Worm (Caenorhabditis elegans) whole organism, mixed stage, embryonic: ENCODE data around the gene tbc-7.

Source experiments
- M03D4.4 ChIP-seq: sonication (generic microtip); optimal IDR thresholded peaks from 2 replicates; lab custom pipeline; 2017; ENCODE audit warnings: mild to moderate bottlenecking, missing genetic modification characterization, missing compliant biosample characterization
- bed-3 ChIP-seq: fragments of 200-800 bp; sonication (Bioruptor generic); optimal IDR thresholded peaks from 3 replicates; lab custom pipeline; 2018; ENCODE audit warnings: mild to moderate bottlenecking, missing genetic modification characterization, moderate library complexity, missing compliant biosample characterization
- elt-1 ChIP-seq: sonication (generic microtip); optimal IDR thresholded peaks from 2 replicates; lab custom pipeline; 2017; ENCODE audit warnings: missing genetic modification characterization, mild to moderate bottlenecking, missing compliant biosample characterization, antibody characterized with exemption, moderate library complexity, borderline replicate concordance; ENCODE audit not compliant: insufficient read depth
- flh-1 ChIP-seq: fragments of 200-800 bp; sonication (Bioruptor generic); optimal IDR thresholded peaks from 2 replicates; lab custom pipeline; 2018; ENCODE audit warnings: mild to moderate bottlenecking, missing genetic modification characterization, moderate library complexity, missing compliant biosample characterization
- lsy-2 ChIP-seq: fragments of 150-350 bp; optimal IDR thresholded peaks from 2 replicates; lab custom pipeline; 2014; ENCODE audit warnings: missing biosample characterization, missing genetic modification characterization
- nhr-28 ChIP-seq: fragments of 150-350 bp; optimal IDR thresholded peaks from 2 replicates; lab custom pipeline; 2014; ENCODE audit warnings: missing biosample characterization, missing genetic modification characterization
- nhr-76 ChIP-seq: sonication (generic microtip); optimal IDR thresholded peaks from 2 replicates; lab custom pipeline; 2017; ENCODE audit warnings: missing biosample characterization, missing genetic modification characterization
- pha-4 ChIP-seq: fragments of 150-350 bp; optimal IDR thresholded peaks from 2 replicates; lab custom pipeline; 2018; ENCODE audit warnings: missing biosample characterization, missing genetic modification reagents, missing genetic modification characterization
- sem-2 ChIP-seq: fragments of 200-800 bp; sonication (Bioruptor generic); optimal IDR thresholded peaks from 2 replicates; lab custom pipeline; 2018; ENCODE audit warnings: mild to moderate bottlenecking, missing genetic modification characterization, missing compliant biosample characterization
- unc-62 ChIP-seq: fragments of 150-350 bp; optimal IDR thresholded peaks from 2 replicates; lab custom pipeline; 2014; ENCODE audit warnings: missing biosample characterization, missing genetic modification reagents, missing genetic modification characterization
- zip-8 ChIP-seq: fragments of 150-350 bp; optimal IDR thresholded peaks from 2 replicates; lab custom pipeline; 2014; ENCODE audit warnings: missing biosample characterization, missing genetic modification characterization

ce11 chrX:5151866-5152265 is 17.8 kb downstream of the tbc-7 start:
- TF ChIP-seq pha-4 (no peak), flh-1 (GFP tag; lab: Kevin White, UChicago) (no peak), nhr-76 (tag; lab: Kevin White, UChicago) (no peak), elt-1 (no peak), lsy-2 (no peak), zip-8 (tag; lab: Kevin White, UChicago) (no peak), bed-3 (GFP tag; lab: Kevin White, UChicago) (no peak), M03D4.4 (tag; lab: Kevin White, UChicago) (no peak), sem-2 (GFP tag; lab: Kevin White, UChicago) (no peak), unc-62 (GFP tag; lab: Kevin White, UChicago) (no peak), nhr-28 (tag; lab: Kevin White, UChicago) (no peak)
